Worm (Caenorhabditis elegans): ENCODE measurements around the gene C05B5.2.

The C05B5.2 gene

ce11 chrIII:9972192-9972811, 28.0 kb downstream of the C05B5.2 start:
- TF ChIP-seq crh-2 (tag; optimal IDR thresholded peaks at IDR 0.05), result no peak

ce11 chrIII:9969371-9969770, 31.0 kb downstream of the C05B5.2 start:
- no peak for TF ChIP-seq sma-9 (GFP tag; optimal IDR thresholded peaks at IDR 0.05)
- TF ChIP-seq sma-9 (tag; optimal IDR thresholded peaks at IDR 0.05), result no peak
- TF ChIP-seq ZK546.5 (tag; optimal IDR thresholded peaks at IDR 0.05), result no peak
- no peak for TF ChIP-seq unc-62 (GFP tag; optimal IDR thresholded peaks at IDR 0.05)
- no peak for TF ChIP-seq aly-2 (tag; optimal IDR thresholded peaks at IDR 0.05)
- TF ChIP-seq mbf-1 (tag; optimal IDR thresholded peaks at IDR 0.05), result no peak
- TF ChIP-seq Y55F3AM.14 (GFP tag; optimal IDR thresholded peaks at IDR 0.05), result no peak
- TF ChIP-seq zag-1 (tag; optimal IDR thresholded peaks at IDR 0.05), result no peak
- no peak for TF ChIP-seq F13H6.1 (tag; optimal IDR thresholded peaks at IDR 0.05)
- TF ChIP-seq elt-3 (tag; optimal IDR thresholded peaks at IDR 0.05), result no peak
- TF ChIP-seq nhr-23 (tag; optimal IDR thresholded peaks at IDR 0.05), result no peak
- no peak for TF ChIP-seq gmeb-1 (tag; optimal IDR thresholded peaks at IDR 0.05)
- TF ChIP-seq nhr-10 (tag; optimal IDR thresholded peaks at IDR 0.05), result no peak

- TF ChIP-seq ztf-1 (GFP tag; conservative IDR thresholded peaks at IDR 0.05) (no peak), mbf-1 (tag; optimal IDR thresholded peaks at IDR 0.05) (no peak), nhr-23 (tag; optimal IDR thresholded peaks at IDR 0.05) (no peak), nhr-10 (tag; optimal IDR thresholded peaks at IDR 0.05) (no peak), snpc-4 (tag; optimal IDR thresholded peaks at IDR 0.05) (no peak), sma-3 (GFP tag; optimal IDR thresholded peaks at IDR 0.05) (no peak), nhr-12 (tag; optimal IDR thresholded peaks at IDR 0.05) (no peak), nhr-129 (tag; optimal IDR thresholded peaks at IDR 0.05) (no peak), unc-55 (GFP tag; optimal IDR thresholded peaks at IDR 0.05) (no peak), elt-3 (tag; optimal IDR thresholded peaks at IDR 0.05) (no peak), fos-1 (tag; optimal IDR thresholded peaks at IDR 0.05) (no peak), ceh-16 (tag; optimal IDR thresholded peaks at IDR 0.05) (no peak), elt-1 (tag; optimal IDR thresholded peaks at IDR 0.05) (no peak), nhr-77 (tag; optimal IDR thresholded peaks at IDR 0.05) (no peak)
These were observed 34.9 kb downstream of the C05B5.2 start for ce11 chrIII:9965444-9965843.

- TF ChIP-seq peb-1 (tag; optimal IDR thresholded peaks at IDR 0.05) (no peak), nhr-23 (tag; optimal IDR thresholded peaks at IDR 0.05) (no peak), mab-5 (tag; optimal IDR thresholded peaks at IDR 0.05) (no peak), nhr-10 (tag; optimal IDR thresholded peaks at IDR 0.05) (no peak), Y55F3AM.14 (GFP tag; optimal IDR thresholded peaks at IDR 0.05) (no peak), dmd-4 (tag; optimal IDR thresholded peaks at IDR 0.05) (no peak), ama-1 (optimal IDR thresholded peaks at IDR 0.05) (no peak), ceh-16 (tag; optimal IDR thresholded peaks at IDR 0.05) (no peak)
These were observed 35.9 kb downstream of the C05B5.2 start for ce11 chrIII:9964416-9964815.

- TF ChIP-seq mab-5 (tag; optimal IDR thresholded peaks at IDR 0.05) (no peak), Y55F3AM.14 (GFP tag; optimal IDR thresholded peaks at IDR 0.05) (no peak), crh-2 (tag; optimal IDR thresholded peaks at IDR 0.05) (no peak), nhr-77 (tag; optimal IDR thresholded peaks at IDR 0.05) (no peak), unc-39 (tag; optimal IDR thresholded peaks at IDR 0.05) (no peak), zag-1 (tag; optimal IDR thresholded peaks at IDR 0.05) (no peak), alr-1 (tag; optimal IDR thresholded peaks at IDR 0.05) (no peak)
These were observed 36.9 kb downstream of the C05B5.2 start for ce11 chrIII:9963447-9963846.

ce11 chrIII:9956665-9957401, 43.5 kb downstream of the C05B5.2 start, which contains the start of gene alx-1:
TSS of gene alx-1 (plus strand) at chrIII:9957351.
- no peak for TF ChIP-seq nhr-10 (tag; optimal IDR thresholded peaks at IDR 0.05)
- no peak for TF ChIP-seq zag-1 (tag; optimal IDR thresholded peaks at IDR 0.05)
- TF ChIP-seq elt-3 (tag; optimal IDR thresholded peaks at IDR 0.05), result no peak
- no peak for TF ChIP-seq aly-2 (tag; optimal IDR thresholded peaks at IDR 0.05)
- TF ChIP-seq elt-1 (tag; optimal IDR thresholded peaks at IDR 0.05), result no peak
- TF ChIP-seq ama-1 (optimal IDR thresholded peaks at IDR 0.05), result no peak
- TF ChIP-seq crh-2 (tag; optimal IDR thresholded peaks at IDR 0.05), result peak; percentile 3
- TF ChIP-seq ceh-16 (tag; optimal IDR thresholded peaks at IDR 0.05), result no peak
- peak; percentile 8 for TF ChIP-seq nhr-129 (tag; optimal IDR thresholded peaks at IDR 0.05)
- no peak for TF ChIP-seq ztf-11 (tag; optimal IDR thresholded peaks at IDR 0.05)
- peak; percentile 99 for TF ChIP-seq fos-1 (tag; optimal IDR thresholded peaks at IDR 0.05)
- no peak for TF ChIP-seq lin-39 (tag; optimal IDR thresholded peaks at IDR 0.05)
- no peak for TF ChIP-seq snpc-4 (tag; optimal IDR thresholded peaks at IDR 0.05)
- TF ChIP-seq peb-1 (tag; optimal IDR thresholded peaks at IDR 0.05), result no peak
- TF ChIP-seq ceh-82 (tag; optimal IDR thresholded peaks at IDR 0.05), result no peak
- no peak for TF ChIP-seq ZK546.5 (tag; optimal IDR thresholded peaks at IDR 0.05)
- no peak for TF ChIP-seq egl-27 (tag; optimal IDR thresholded peaks at IDR 0.05)
- TF ChIP-seq mbf-1 (tag; optimal IDR thresholded peaks at IDR 0.05), result no peak
- TF ChIP-seq unc-62 (GFP tag; optimal IDR thresholded peaks at IDR 0.05), result no peak
- peak; percentile 1 for TF ChIP-seq sma-3 (GFP tag; optimal IDR thresholded peaks at IDR 0.05)
- TF ChIP-seq alr-1 (tag; optimal IDR thresholded peaks at IDR 0.05), result no peak
- TF ChIP-seq nhr-23 (tag; optimal IDR thresholded peaks at IDR 0.05), result no peak
- TF ChIP-seq nhr-6 (tag; optimal IDR thresholded peaks at IDR 0.05), result no peak
- TF ChIP-seq dmd-4 (tag; optimal IDR thresholded peaks at IDR 0.05), result no peak
- TF ChIP-seq nhr-21 (tag; optimal IDR thresholded peaks at IDR 0.05), result no peak
- no peak for TF ChIP-seq nhr-12 (tag; optimal IDR thresholded peaks at IDR 0.05)
- TF ChIP-seq R02D3.7 (tag; optimal IDR thresholded peaks at IDR 0.05), result no peak
- TF ChIP-seq C34F6.9 (tag; optimal IDR thresholded peaks at IDR 0.05), result no peak
- no peak for TF ChIP-seq nhr-237 (tag; optimal IDR thresholded peaks at IDR 0.05)
